Worm (Caenorhabditis elegans) whole organism, L4 larva: ENCODE data around the gene F21D9.8.

Experiments
- Y75B8A.6 ChIP-seq: fragments of 200-800 bp; sonication (Bioruptor generic); IDR thresholded peaks from 2 replicates; pipeline ENCODE4 v1.3.6; 2022; ENCODE audit warnings: missing genetic modification reagents, missing genetic modification characterization, missing compliant biosample characterization
- aly-2 ChIP-seq: sonication (generic microtip); optimal IDR thresholded peaks from 2 replicates; lab custom pipeline; 2018; ENCODE audit warnings: missing biosample characterization, missing genetic modification characterization
- ceh-82 ChIP-seq: sonication (generic microtip); optimal IDR thresholded peaks from 2 replicates; lab custom pipeline; 2017; ENCODE audit warnings: missing biosample characterization, missing genetic modification characterization
- ces-1 ChIP-seq: fragments of 150-350 bp; sonication (generic microtip); optimal IDR thresholded peaks from 4 replicates; lab custom pipeline; 2014; ENCODE audit warnings: missing biosample characterization, missing genetic modification reagents, missing genetic modification characterization
- lin-29 ChIP-seq: fragments of 200-800 bp; sonication (Bioruptor generic); IDR thresholded peaks from 2 replicates; pipeline ENCODE4 v1.3.6; 2022; ENCODE audit warnings: missing genetic modification reagents, missing genetic modification characterization, missing compliant biosample characterization
- lsy-2 ChIP-seq, 2 experiments: fragments of 150-350 bp in 1 of 2; sonication (generic microtip) in 1 of 2; optimal IDR thresholded peaks; 2 replicates each; lab custom pipeline; 2014 to 2017; ENCODE audit warnings: missing biosample characterization in 2 of 2, missing genetic modification characterization in 2 of 2
- mdl-1 ChIP-seq, 2 experiments: fragments of 150-350 bp in 1 of 2; sonication (generic microtip) in 1 of 2; optimal IDR thresholded peaks; 2 replicates each; lab custom pipeline; 2014 to 2017; ENCODE audit warnings: missing biosample characterization in 2 of 2, missing genetic modification characterization in 2 of 2
- nhr-237 ChIP-seq: sonication (generic microtip); optimal IDR thresholded peaks from 2 replicates; lab custom pipeline; 2017; ENCODE audit warnings: missing biosample characterization, missing genetic modification characterization
- ztf-11 ChIP-seq: fragments of 150-350 bp; optimal IDR thresholded peaks from 2 replicates; lab custom pipeline; 2014; ENCODE audit warnings: missing biosample characterization, missing genetic modification characterization

DNA sequence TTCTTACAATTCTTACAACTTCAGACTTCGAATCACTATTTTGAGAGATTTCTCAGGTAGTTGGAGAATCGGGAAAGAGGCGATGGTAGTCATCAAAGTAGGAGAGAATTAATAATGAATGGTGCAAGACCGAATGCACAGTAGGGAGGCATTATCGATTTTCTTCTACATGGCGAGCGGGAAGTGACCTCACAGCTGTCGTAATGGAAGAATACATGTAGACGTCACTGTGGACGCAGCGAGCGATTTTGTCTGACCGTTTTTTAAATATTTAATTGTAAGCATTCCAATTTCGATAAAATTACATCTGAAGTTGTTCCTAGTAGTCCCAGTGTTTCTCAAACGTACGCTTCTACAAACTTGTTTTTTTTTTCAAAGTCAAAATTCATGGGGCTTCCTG, 29.8 kb upstream of the F21D9.8 start, which contains the start of gene F55C9.11:
- no peak for TF ChIP-seq lsy-2 (tag; optimal IDR thresholded peaks at IDR 0.05; lab: Kevin White, UChicago)
- TF ChIP-seq ztf-11: no peak
- TF ChIP-seq nhr-237 (tag; lab: Kevin White, UChicago): no peak
- no peak for TF ChIP-seq aly-2 (tag; lab: Kevin White, UChicago)
- TF ChIP-seq ceh-82: no peak
- no peak for TF ChIP-seq ces-1 (GFP tag; lab: Kevin White, UChicago)
- TF ChIP-seq lin-29 (GFP tag; lab: Robert Waterston, UW): no peak
- TF ChIP-seq mdl-1 (tag; optimal IDR thresholded peaks at IDR 0.05; lab: Kevin White, UChicago): no peak
- TF ChIP-seq Y75B8A.6 (GFP tag; lab: Robert Waterston, UW): no peak
